Fruit fly (Drosophila melanogaster) whole organism, embryonic: ENCODE data around the gene ND-B16.6.
A peak's percentile ranks its signal among the peaks of the same experiment; 100 is the strongest.

Source experiments
- CG10654 ChIP-seq: fragments of 200-800 bp; sonication (Bioruptor generic); optimal IDR thresholded peaks from 2 replicates; lab custom pipeline; 2016; ENCODE audit warnings: missing biosample characterization, missing genetic modification characterization
- CG11085 ChIP-seq: fragments of 200-800 bp; sonication (Bioruptor generic); IDR thresholded peaks from 2 replicates; pipeline ENCODE4 v1.3.6; 2022; ENCODE audit warnings: missing biosample characterization, missing genetic modification characterization
- CG11560 ChIP-seq: fragments of 200-800 bp; sonication (Bioruptor generic); IDR thresholded peaks from 3 replicates; pipeline ENCODE4 v1.3.6; 2022; ENCODE audit warnings: missing biosample characterization, missing genetic modification characterization
- CG12299 ChIP-seq: fragments of 200-800 bp; sonication (Bioruptor generic); optimal IDR thresholded peaks from 2 replicates; lab custom pipeline; 2018; ENCODE audit warnings: missing biosample characterization, mild to moderate bottlenecking, missing genetic modification characterization
- CG12744 ChIP-seq: fragments of 200-800 bp; sonication (Bioruptor generic); optimal IDR thresholded peaks from 2 replicates; lab custom pipeline; 2016; ENCODE audit warnings: missing biosample characterization, missing genetic modification characterization
- CG14014 ChIP-seq: fragments of 200-800 bp; sonication (Bioruptor generic); IDR thresholded peaks from 2 replicates; pipeline ENCODE4 v1.3.6; 2022; ENCODE audit warnings: missing biosample characterization, missing genetic modification characterization
- CG15696 ChIP-seq: fragments of 200-800 bp; sonication (Bioruptor generic); optimal IDR thresholded peaks from 2 replicates; lab custom pipeline; 2019; ENCODE audit warnings: missing biosample characterization, mild to moderate bottlenecking, missing genetic modification characterization, moderate library complexity
- CG16779 ChIP-seq: fragments of 200-800 bp; sonication (Bioruptor generic); IDR thresholded peaks from 2 replicates; pipeline ENCODE4 v1.3.6; 2022; ENCODE audit warnings: missing biosample characterization, missing genetic modification characterization
- CG17829 ChIP-seq: fragments of 200-800 bp; optimal IDR thresholded peaks from 2 replicates; lab custom pipeline; 2019; ENCODE audit warnings: missing biosample characterization, mild to moderate bottlenecking, missing genetic modification characterization, moderate library complexity
- CG18764 ChIP-seq: fragments of 200-800 bp; sonication (Bioruptor generic); optimal IDR thresholded peaks from 3 replicates; lab custom pipeline; 2016; ENCODE audit warnings: missing biosample characterization, missing genetic modification characterization
- CG31441 ChIP-seq: fragments of 200-800 bp; sonication (Bioruptor generic); IDR thresholded peaks from 2 replicates; pipeline ENCODE4 v1.3.6; 2022; ENCODE audit warnings: missing biosample characterization, missing genetic modification characterization
- CG3838 ChIP-seq: fragments of 200-800 bp; sonication (Bioruptor generic); optimal IDR thresholded peaks from 3 replicates; lab custom pipeline; 2016; ENCODE audit warnings: missing biosample characterization, missing genetic modification characterization
- CG4730 ChIP-seq: fragments of 200-800 bp; sonication (Bioruptor generic); IDR thresholded peaks from 2 replicates; pipeline ENCODE4 v1.3.6; 2022; ENCODE audit warnings: missing biosample characterization, missing genetic modification characterization
- CG4854 ChIP-seq: fragments of 200-800 bp; sonication (Bioruptor generic); optimal IDR thresholded peaks from 2 replicates; lab custom pipeline; 2016; ENCODE audit warnings: missing biosample characterization, missing genetic modification characterization, inconsistent platforms
- CG6272 ChIP-seq: fragments of 200-800 bp; sonication (Bioruptor generic); IDR thresholded peaks from 2 replicates; pipeline ENCODE4 v1.3.6; 2022; ENCODE audit warnings: missing biosample characterization, missing genetic modification characterization
- CG6765 ChIP-seq: fragments of 200-800 bp; sonication (Bioruptor generic); optimal IDR thresholded peaks from 3 replicates; lab custom pipeline; 2017; ENCODE audit warnings: missing biosample characterization, mild to moderate bottlenecking, missing genetic modification characterization
- CG7556 ChIP-seq: fragments of 200-800 bp; sonication (Bioruptor generic); optimal IDR thresholded peaks from 2 replicates; lab custom pipeline; 2017; ENCODE audit warnings: missing biosample characterization, mild to moderate bottlenecking, missing genetic modification characterization
- CG7786 ChIP-seq: fragments of 200-800 bp; sonication (Bioruptor generic); optimal IDR thresholded peaks from 2 replicates; lab custom pipeline; 2016; ENCODE audit warnings: missing biosample characterization, missing genetic modification characterization
- CG7928 ChIP-seq: fragments of 200-800 bp; sonication (Bioruptor generic); optimal IDR thresholded peaks from 2 replicates; lab custom pipeline; 2017; ENCODE audit warnings: missing biosample characterization, mild to moderate bottlenecking, missing genetic modification characterization
- CG9215 ChIP-seq: fragments of 200-800 bp; sonication (Bioruptor generic); IDR thresholded peaks from 2 replicates; pipeline ENCODE4 v1.3.6; 2022; ENCODE audit warnings: missing biosample characterization, missing genetic modification characterization
- Chrac-16 ChIP-seq: fragments of 200-800 bp; sonication (Bioruptor generic); optimal IDR thresholded peaks from 3 replicates; lab custom pipeline; 2016; ENCODE audit warnings: missing biosample characterization, missing genetic modification characterization
- CkIIα-i1 ChIP-seq: fragments of 200-800 bp; sonication (Bioruptor generic); IDR thresholded peaks from 2 replicates; pipeline ENCODE4 v1.3.6; 2022; ENCODE audit warnings: missing biosample characterization, missing genetic modification characterization
- D19A ChIP-seq: fragments of 200-800 bp; optimal IDR thresholded peaks from 3 replicates; lab custom pipeline; 2019; ENCODE audit warnings: missing biosample characterization, mild to moderate bottlenecking, missing genetic modification characterization, moderate library complexity
- GATAe ChIP-seq: fragments of 200-800 bp; sonication (Bioruptor generic); conservative IDR thresholded peaks from 2 replicates; pipeline ENCODE4 v1.3.6; 2022; ENCODE audit warnings: missing biosample characterization, missing genetic modification characterization
- HHEX ChIP-seq: fragments of 200-800 bp; sonication (Bioruptor generic); optimal IDR thresholded peaks from 3 replicates; lab custom pipeline; 2017; ENCODE audit warnings: missing biosample characterization, mild to moderate bottlenecking, missing genetic modification characterization, missing genetic modification reagents
- Hand ChIP-seq: fragments of 200-800 bp; sonication (Bioruptor generic); optimal IDR thresholded peaks from 2 replicates; lab custom pipeline; 2017; ENCODE audit warnings: mild to moderate bottlenecking, missing biosample characterization, missing genetic modification reagents, missing genetic modification characterization
- NC2α ChIP-seq: fragments of 200-800 bp; sonication (Bioruptor generic); optimal IDR thresholded peaks from 2 replicates; lab custom pipeline; 2016; ENCODE audit warnings: missing biosample characterization, missing genetic modification characterization
- NK7.1 ChIP-seq: fragments of 200-800 bp; sonication (Bioruptor generic); optimal IDR thresholded peaks from 3 replicates; lab custom pipeline; 2016; ENCODE audit warnings: missing biosample characterization, missing genetic modification characterization
- NfI ChIP-seq: fragments of 200-800 bp; sonication (Bioruptor generic); optimal IDR thresholded peaks from 3 replicates; lab custom pipeline; 2018; ENCODE audit warnings: missing biosample characterization, mild to moderate bottlenecking, missing genetic modification characterization, moderate library complexity
- Oaz ChIP-seq: fragments of 200-800 bp; sonication (Bioruptor generic); IDR thresholded peaks from 2 replicates; pipeline ENCODE4 v1.3.6; 2022; ENCODE audit warnings: missing biosample characterization, missing genetic modification characterization
- Pdp1 ChIP-seq, 2 experiments: fragments of 200-800 bp; sonication (Bioruptor generic); optimal IDR thresholded peaks; 3 replicates each; lab custom pipeline; 2016; ENCODE audit warnings: missing biosample characterization in 2 of 2, missing genetic modification characterization in 2 of 2, mild to moderate bottlenecking in 1 of 2, moderate library complexity in 1 of 2
- Sin3A ChIP-seq: fragments of >200 bp; optimal IDR thresholded peaks from 2 replicates; lab custom pipeline; 2018
- Spps ChIP-seq: fragments of 200-800 bp; sonication (Bioruptor generic); optimal IDR thresholded peaks from 2 replicates; lab custom pipeline; 2018; ENCODE audit warnings: missing biosample characterization, mild to moderate bottlenecking, missing genetic modification characterization
- ap ChIP-seq: fragments of 200-800 bp; sonication (Bioruptor generic); IDR thresholded peaks from 2 replicates; pipeline ENCODE4 v1.3.6; 2022; ENCODE audit warnings: missing biosample characterization, missing genetic modification characterization
- ara ChIP-seq: fragments of 200-800 bp; sonication (Bioruptor generic); IDR thresholded peaks from 2 replicates; pipeline ENCODE4 v1.3.6; 2022; ENCODE audit warnings: missing biosample characterization, missing genetic modification characterization
- bbx ChIP-seq: fragments of 200-800 bp; sonication (Bioruptor generic); IDR thresholded peaks from 2 replicates; pipeline ENCODE4 v1.3.6; 2022; ENCODE audit warnings: missing biosample characterization, missing genetic modification characterization; ENCODE audit not compliant: partially characterized antibody
- cad ChIP-seq: fragments of >200 bp; optimal IDR thresholded peaks from 2 replicates; lab custom pipeline; 2017; ENCODE audit warnings: missing biosample characterization, missing genetic modification characterization
- cas ChIP-seq: fragments of 200-800 bp; sonication (Bioruptor generic); IDR thresholded peaks from 2 replicates; pipeline ENCODE4 v1.3.6; 2022; ENCODE audit warnings: missing biosample characterization, missing genetic modification characterization
- ci ChIP-seq: fragments of 200-800 bp; sonication (Bioruptor generic); IDR thresholded peaks from 3 replicates; pipeline ENCODE4 v1.3.6; 2022; ENCODE audit warnings: missing biosample characterization, missing genetic modification characterization
- danr ChIP-seq: fragments of 200-800 bp; sonication (Bioruptor generic); IDR thresholded peaks from 2 replicates; pipeline ENCODE4 v1.3.6; 2022; ENCODE audit warnings: missing biosample characterization, missing genetic modification characterization
- ems ChIP-seq: fragments of 200-800 bp; sonication (Bioruptor generic); optimal IDR thresholded peaks from 3 replicates; lab custom pipeline; 2016; ENCODE audit warnings: missing biosample characterization, missing genetic modification characterization
- exex ChIP-seq: fragments of 200-800 bp; sonication (Bioruptor generic); optimal IDR thresholded peaks from 4 replicates; lab custom pipeline; 2018; ENCODE audit warnings: missing biosample characterization, mild to moderate bottlenecking, missing genetic modification characterization, moderate library complexity
- fru ChIP-seq: fragments of >200 bp; optimal IDR thresholded peaks from 2 replicates; lab custom pipeline; 2017
- maf-S ChIP-seq: fragments of 200-800 bp; sonication (Bioruptor generic); optimal IDR thresholded peaks from 2 replicates; lab custom pipeline; 2016; ENCODE audit warnings: missing biosample characterization, missing genetic modification characterization
- p53 ChIP-seq: fragments of 200-800 bp; sonication (Bioruptor generic); optimal IDR thresholded peaks from 2 replicates; lab custom pipeline; 2016; ENCODE audit warnings: missing biosample characterization, missing genetic modification characterization
- peb ChIP-seq: fragments of 200-800 bp; sonication (Bioruptor generic); IDR thresholded peaks from 2 replicates; pipeline ENCODE4 v1.3.6; 2022; ENCODE audit warnings: missing biosample characterization, missing genetic modification characterization
- pho ChIP-seq: fragments of 200-800 bp; sonication (Bioruptor generic); optimal IDR thresholded peaks from 2 replicates; lab custom pipeline; 2016; ENCODE audit warnings: missing biosample characterization, missing genetic modification characterization
- prd ChIP-seq, 3 experiments: fragments of >200 bp in 2 of 3; fragments of 200-800 bp in 1 of 3; sonication (Bioruptor generic) in 1 of 3; optimal IDR thresholded peaks in 2 of 3; IDR thresholded peaks in 1 of 3; 2 replicates in 2 of 3; 3 replicates in 1 of 3; pipeline versions ENCODE4 v1.3.6 to Lab custom; 2017 to 2022; ENCODE audit warnings: missing biosample characterization in 1 of 3, missing genetic modification characterization in 1 of 3
- slp2 ChIP-seq: fragments of 200-800 bp; sonication (Bioruptor generic); optimal IDR thresholded peaks from 2 replicates; lab custom pipeline; 2016; ENCODE audit warnings: missing biosample characterization, missing genetic modification characterization
- sob ChIP-seq: fragments of 200-800 bp; sonication (Bioruptor generic); IDR thresholded peaks from 2 replicates; pipeline ENCODE4 v1.3.6; 2022; ENCODE audit warnings: missing biosample characterization, missing genetic modification characterization
- twi ChIP-seq: fragments of 200-800 bp; optimal IDR thresholded peaks from 2 replicates; lab custom pipeline; 2019; ENCODE audit warnings: missing biosample characterization, mild to moderate bottlenecking, missing genetic modification characterization, moderate library complexity
- zfh1 ChIP-seq: fragments of 200-800 bp; sonication (Bioruptor generic); IDR thresholded peaks from 3 replicates; pipeline ENCODE4 v1.3.6; 2022; ENCODE audit warnings: missing biosample characterization, missing genetic modification characterization

ND-B16.6 gene

DNA sequence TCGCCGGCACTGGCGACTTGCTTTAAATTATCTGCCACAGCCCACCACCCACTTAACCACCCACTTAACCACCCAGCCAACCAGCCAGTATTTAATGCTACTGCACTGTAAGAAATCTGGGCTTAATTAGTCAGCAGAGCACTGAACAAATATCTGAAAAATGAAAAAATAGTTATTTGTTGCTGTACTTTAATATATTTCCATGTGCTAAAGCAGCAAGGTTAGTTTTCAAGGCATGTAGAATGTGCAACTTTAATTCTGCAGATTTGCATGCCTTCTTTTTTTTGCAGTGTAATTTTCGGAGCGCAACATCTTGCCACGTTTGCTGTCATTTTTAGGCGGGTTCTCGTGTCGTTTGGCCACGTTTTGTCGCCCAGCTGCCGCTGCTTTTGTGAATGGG is 25.4 kb upstream of the ND-B16.6 start (continued):
- TF ChIP-seq HHEX (peak; percentile 40), CG9215 (GFP tag; lab: Robert Waterston, UW) (peak; percentile 29; the same call in 1 of the 2 replicates), p53 (no peak), D19A (peak; percentile 26), CG4730 (GFP tag; lab: Robert Waterston, UW) (0 out of 2 replicates have a peak, but pooled peaks have one; percentile 29), CG14014 (peak; percentile 41), CG12744 (GFP tag; lab: Kevin White, UChicago) (peak; percentile 12), CG7928 (GFP tag; lab: Kevin White, UChicago) (no peak), CG18764 (GFP tag; lab: Kevin White, UChicago) (no peak), GATAe (GFP tag; lab: Robert Waterston, UW) (no peak), NfI (GFP tag; lab: Kevin White, UChicago) (peak; percentile 38), CG11085 (GFP tag; lab: Robert Waterston, UW) (no peak), CG15696 (tag; lab: Kevin White, UChicago) (no peak), bbx (GFP tag; lab: Robert Waterston, UW) (no peak), Oaz (GFP tag; lab: Robert Waterston, UW) (0 out of 2 replicates have a peak, but pooled peaks have one; percentile 4), exex (no peak), CG6272 (GFP tag; lab: Robert Waterston, UW) (no peak), Spps (no peak), peb (GFP tag; lab: Robert Waterston, UW) (no peak), CG16779 (GFP tag; lab: Robert Waterston, UW) (no peak), Chrac-16 (GFP tag; lab: Kevin White, UChicago) (no peak), slp2 (no peak), CG6765 (GFP tag; lab: Kevin White, UChicago) (peak; percentile 16), cas (GFP tag; lab: Robert Waterston, UW) (no peak), CG11560 (tag; lab: Robert Waterston, UW) (peak; percentile 42; the same call in 1 of the 3 replicates), zfh1 (peak; percentile 55; the same call in 1 of the 3 replicates), sob (GFP tag; lab: Robert Waterston, UW) (0 out of 2 replicates have a peak, but pooled peaks have one; percentile 23), danr (no peak), CkIIα-i1 (GFP tag; lab: Robert Waterston, UW) (no peak), cad (GFP tag; lab: Kevin White, UChicago) (no peak), Hand (GFP tag; lab: Kevin White, UChicago) (peak; percentile 47), CG12299 (tag; lab: Kevin White, UChicago) (no peak), CG3838 (GFP tag; lab: Kevin White, UChicago) (no peak), CG17829 (tag; lab: Kevin White, UChicago) (peak; percentile 26), Sin3A (lab: Kevin White, UChicago) (no peak), CG31441 (GFP tag; lab: Robert Waterston, UW) (peak; percentile 51; the same call in 1 of the 2 replicates), CG7786 (GFP tag; lab: Kevin White, UChicago) (peak; percentile 30), ara (peak; percentile 48; the same call in 1 of the 2 replicates), fru (no peak), ci (peak; percentile 53; the same call in 1 of the 3 replicates), maf-S (GFP tag; lab: Kevin White, UChicago) (no peak), NC2α (GFP tag; lab: Kevin White, UChicago) (no peak), Pdp1 (GFP tag; optimal IDR thresholded peaks at IDR 0.05; lab: Kevin White, UChicago) (peak; percentile 6 to 26), CG4854 (GFP tag; lab: Kevin White, UChicago) (no peak), pho (GFP tag; lab: Kevin White, UChicago) (no peak), prd (optimal IDR thresholded peaks at IDR 0.05; lab: Kevin White, UChicago) (no peak), prd (GFP tag; IDR thresholded peaks at IDR 0.05; lab: Robert Waterston, UW) (peak; percentile 59; the same call in 1 of the 3 replicates), NK7.1 (GFP tag; lab: Kevin White, UChicago) (peak; percentile 4), ems (GFP tag; lab: Kevin White, UChicago) (peak; percentile 10), CG7556 (GFP tag; lab: Kevin White, UChicago) (peak; percentile 65), CG10654 (GFP tag; lab: Kevin White, UChicago) (no peak), ap (0 out of 2 replicates have a peak, but pooled peaks have one; percentile 3), twi (tag; lab: Kevin White, UChicago) (no peak)
